Fruit fly (Drosophila melanogaster) whole organism, wandering third instar larva: ENCODE results near the gene PXo.
A peak's percentile ranks its signal among the peaks of the same experiment; 100 is the strongest.

Source experiments
- Abd-B ChIP-seq: fragments of >200 bp; optimal IDR thresholded peaks from 2 replicates; lab custom pipeline; 2017; ENCODE audit warnings: missing biosample characterization, missing genetic modification characterization
- CG32264 ChIP-seq: fragments of 200-800 bp; sonication (Bioruptor generic); optimal IDR thresholded peaks from 2 replicates; lab custom pipeline; 2016; ENCODE audit warnings: missing biosample characterization, missing genetic modification characterization
- CG9705 ChIP-seq: fragments of 200-800 bp; sonication (Bioruptor generic); optimal IDR thresholded peaks from 2 replicates; lab custom pipeline; 2018; ENCODE audit warnings: missing biosample characterization, mild to moderate bottlenecking, missing genetic modification characterization
- CrebA ChIP-seq: fragments of 200-800 bp; sonication (Bioruptor generic); optimal IDR thresholded peaks from 2 replicates; lab custom pipeline; 2016; ENCODE audit warnings: missing biosample characterization, mild to moderate bottlenecking, missing genetic modification characterization, borderline replicate concordance
- Dfd ChIP-seq: fragments of >200 bp; optimal IDR thresholded peaks from 2 replicates; lab custom pipeline; 2017; ENCODE audit warnings: missing biosample characterization, missing genetic modification characterization
- Dif ChIP-seq: fragments of 200-275, 200-300 bp; sonication (Bioruptor generic); optimal IDR thresholded peaks from 2 replicates; lab custom pipeline; 2018; ENCODE audit warnings: missing biosample characterization, missing genetic modification characterization; ENCODE audit not compliant: partially characterized antibody
- GATAd ChIP-seq: sonication (Bioruptor generic); optimal IDR thresholded peaks from 2 replicates; lab custom pipeline; 2016; ENCODE audit warnings: missing biosample characterization, missing genetic modification characterization
- HLH106 ChIP-seq: fragments of 200-800 bp; optimal IDR thresholded peaks from 3 replicates; lab custom pipeline; 2019; ENCODE audit warnings: missing biosample characterization, mild to moderate bottlenecking, missing genetic modification characterization, moderate library complexity
- Hnf4 ChIP-seq: fragments of 200-800 bp; sonication (Bioruptor generic); optimal IDR thresholded peaks from 2 replicates; lab custom pipeline; 2016; ENCODE audit warnings: missing biosample characterization, mild to moderate bottlenecking, missing genetic modification characterization
- Hr83 ChIP-seq: fragments of 200-300 bp; sonication (Bioruptor generic); optimal IDR thresholded peaks from 2 replicates; lab custom pipeline; 2016; ENCODE audit warnings: missing biosample characterization, mild to moderate bottlenecking, missing genetic modification characterization, moderate library complexity; ENCODE audit not compliant: poor library complexity, severe bottlenecking
- Jra ChIP-seq: sonication (Bioruptor generic); optimal IDR thresholded peaks from 2 replicates; lab custom pipeline; 2016; ENCODE audit warnings: missing biosample characterization, missing genetic modification characterization
- Mio ChIP-seq: sonication (Bioruptor generic); optimal IDR thresholded peaks from 2 replicates; lab custom pipeline; 2016; ENCODE audit warnings: missing biosample characterization, missing genetic modification characterization
- Myc ChIP-seq: fragments of >200 bp; optimal IDR thresholded peaks from 2 replicates; lab custom pipeline; 2017
- N ChIP-seq: fragments of >200 bp; optimal IDR thresholded peaks from 2 replicates; lab custom pipeline; 2018; ENCODE audit warnings: missing biosample characterization, missing external identifiers, missing genetic modification characterization
- Rel ChIP-seq, 2 experiments: fragments of 200-800 bp; sonication (Bioruptor generic) in 1 of 2; optimal IDR thresholded peaks; 2 replicates in 1 of 2; 3 replicates in 1 of 2; lab custom pipeline; 2016 to 2019; ENCODE audit warnings: mild to moderate bottlenecking in 2 of 2, missing biosample characterization in 2 of 2, missing genetic modification characterization in 2 of 2, moderate library complexity in 1 of 2
- Sp1 ChIP-seq: fragments of 200-800 bp; sonication (Bioruptor generic); optimal IDR thresholded peaks from 3 replicates; lab custom pipeline; 2019; ENCODE audit warnings: missing biosample characterization, mild to moderate bottlenecking, missing genetic modification characterization, moderate library complexity
- Vsx2 ChIP-seq: fragments of 200-300, 225-300 bp; sonication (Bioruptor generic); optimal IDR thresholded peaks from 2 replicates; lab custom pipeline; 2018; ENCODE audit warnings: missing biosample characterization, missing genetic modification characterization; ENCODE audit not compliant: partially characterized antibody
- br ChIP-seq: fragments of 200-800 bp; sonication (Bioruptor generic); optimal IDR thresholded peaks from 2 replicates; lab custom pipeline; 2016; ENCODE audit warnings: missing biosample characterization, missing genetic modification characterization
- dmrt93B ChIP-seq: fragments of 200-800 bp; sonication (Bioruptor generic); optimal IDR thresholded peaks from 2 replicates; lab custom pipeline; 2018; ENCODE audit warnings: missing biosample characterization, mild to moderate bottlenecking, missing genetic modification characterization
- dsf ChIP-seq: sonication (Bioruptor generic); optimal IDR thresholded peaks from 2 replicates; lab custom pipeline; 2016; ENCODE audit warnings: missing biosample characterization, missing genetic modification characterization, borderline replicate concordance
- ey ChIP-seq: fragments of 200-800 bp; sonication (Bioruptor generic); optimal IDR thresholded peaks from 2 replicates; lab custom pipeline; 2016; ENCODE audit warnings: missing biosample characterization, missing genetic modification characterization
- foxo ChIP-seq, 2 experiments: fragments of 200-800 bp; sonication (Bioruptor generic); optimal IDR thresholded peaks; 2 replicates in 1 of 2; 3 replicates in 1 of 2; lab custom pipeline; 2016 to 2017; ENCODE audit warnings: missing biosample characterization in 2 of 2, missing genetic modification characterization in 2 of 2
- fru ChIP-seq: fragments of 200-800 bp; sonication (Bioruptor generic); optimal IDR thresholded peaks from 3 replicates; lab custom pipeline; 2016; ENCODE audit warnings: missing biosample characterization, mild to moderate bottlenecking, missing genetic modification characterization
- jim ChIP-seq: fragments of 175-275, 200-325 bp; sonication (Bioruptor generic); optimal IDR thresholded peaks from 2 replicates; lab custom pipeline; 2016; ENCODE audit warnings: missing biosample characterization, mild to moderate bottlenecking, missing genetic modification characterization
- lola ChIP-seq: fragments of >200 bp; optimal IDR thresholded peaks from 2 replicates; lab custom pipeline; 2017; ENCODE audit warnings: missing biosample characterization, missing genetic modification characterization
- pan ChIP-seq: fragments of >200 bp; optimal IDR thresholded peaks from 2 replicates; lab custom pipeline; 2017
- psq ChIP-seq: fragments of 200-800 bp; sonication (Bioruptor generic); optimal IDR thresholded peaks from 3 replicates; lab custom pipeline; 2017; ENCODE audit warnings: missing biosample characterization, mild to moderate bottlenecking, missing genetic modification characterization, moderate library complexity
- rgr ChIP-seq: fragments of 200-800 bp; sonication (Bioruptor generic); optimal IDR thresholded peaks from 3 replicates; lab custom pipeline; 2016; ENCODE audit warnings: missing biosample characterization, mild to moderate bottlenecking, missing genetic modification characterization
- sage ChIP-seq: fragments of 200-800 bp; sonication (Bioruptor generic); optimal IDR thresholded peaks from 2 replicates; lab custom pipeline; 2016; ENCODE audit warnings: missing biosample characterization, mild to moderate bottlenecking, missing genetic modification characterization
- sv ChIP-seq: fragments of 200-800 bp; sonication (Bioruptor generic); optimal IDR thresholded peaks from 3 replicates; lab custom pipeline; 2016; ENCODE audit warnings: missing biosample characterization, missing genetic modification characterization
- tai ChIP-seq: sonication (Bioruptor generic); optimal IDR thresholded peaks from 2 replicates; lab custom pipeline; 2016; ENCODE audit warnings: missing biosample characterization, missing genetic modification characterization
- usp ChIP-seq: fragments of >200 bp; optimal IDR thresholded peaks from 2 replicates; lab custom pipeline; 2017; ENCODE audit warnings: missing biosample characterization, missing genetic modification characterization
- woc ChIP-seq: sonication (Bioruptor generic); optimal IDR thresholded peaks from 2 replicates; lab custom pipeline; 2016; ENCODE audit warnings: missing biosample characterization, mild to moderate bottlenecking, missing genetic modification characterization

PXo gene

dm6 chr3L:5957163-5957562, 36.0 kb upstream of the PXo start:
- TF ChIP-seq Hr83 (GFP tag; lab: Kevin White, UChicago) (no peak), sv (GFP tag; lab: Kevin White, UChicago) (no peak), CG32264 (no peak), Abd-B (GFP tag; lab: Kevin White, UChicago) (no peak), ey (GFP tag; lab: Kevin White, UChicago) (no peak), Mio (GFP tag; lab: Kevin White, UChicago) (no peak), CrebA (GFP tag; lab: Kevin White, UChicago) (no peak)

dm6 chr3L:5954942-5955341, 33.8 kb upstream of the PXo start:
- TF ChIP-seq CG9705 (GFP tag; lab: Kevin White, UChicago) (no peak), Dfd (GFP tag; lab: Kevin White, UChicago) (peak; percentile 91), CrebA (GFP tag; lab: Kevin White, UChicago) (no peak)
- TF ChIP-seq, all 38 proteins: peak for 1

- TF ChIP-seq CG9705 (GFP tag; lab: Kevin White, UChicago) = no peak
- no peak for TF ChIP-seq dsf (GFP tag; lab: Kevin White, UChicago)
- no peak for TF ChIP-seq psq
- no peak for TF ChIP-seq br (GFP tag; lab: Kevin White, UChicago)
- TF ChIP-seq usp (GFP tag; lab: Kevin White, UChicago) = no peak
- TF ChIP-seq woc (GFP tag; lab: Kevin White, UChicago) = no peak
- TF ChIP-seq jim (GFP tag; lab: Kevin White, UChicago) = no peak
- no peak for TF ChIP-seq foxo (GFP tag; optimal IDR thresholded peaks at IDR 0.05; lab: Kevin White, UChicago)
- no peak for TF ChIP-seq tai (GFP tag; lab: Kevin White, UChicago)
- no peak for TF ChIP-seq CG32264
- TF ChIP-seq Rel (GFP tag; optimal IDR thresholded peaks at IDR 0.05; lab: Kevin White, UChicago) = no peak
- no peak for TF ChIP-seq Rel (tag; optimal IDR thresholded peaks at IDR 0.05; lab: Kevin White, UChicago)
- TF ChIP-seq rgr = no peak
- no peak for TF ChIP-seq sage (GFP tag; lab: Kevin White, UChicago)
- no peak for TF ChIP-seq Abd-B (GFP tag; lab: Kevin White, UChicago)
These were observed 31.4 kb upstream of the PXo start for dm6 chr3L:5952537-5952936.

dm6 chr3L:5952132-5952531, 31.0 kb upstream of the PXo start:
- TF ChIP-seq HLH106 (peak; percentile 2), dsf (GFP tag; lab: Kevin White, UChicago) (no peak), Abd-B (GFP tag; lab: Kevin White, UChicago) (no peak), fru (GFP tag; lab: Kevin White, UChicago) (peak; percentile 25)

dm6 chr3L:5950467-5950866, 29.4 kb upstream of the PXo start, which contains the start of gene Egfrap:
Gene Egfrap, minus strand, starts transcription at chr3L:5950658.
- TF ChIP-seq Dif (peak; percentile 39), usp (GFP tag; lab: Kevin White, UChicago) (no peak), Vsx2 (GFP tag; lab: Kevin White, UChicago) (peak; percentile 69)

dm6 chr3L:5947110-5947731, 26.1 kb upstream of the PXo start:
- TF ChIP-seq Jra = no peak
- no peak for TF ChIP-seq Sp1
- TF ChIP-seq Rel (GFP tag; optimal IDR thresholded peaks at IDR 0.05; lab: Kevin White, UChicago) = no peak
- no peak for TF ChIP-seq Rel (tag; optimal IDR thresholded peaks at IDR 0.05; lab: Kevin White, UChicago)
- TF ChIP-seq Mio (GFP tag; lab: Kevin White, UChicago) = no peak

- TF ChIP-seq woc (GFP tag; lab: Kevin White, UChicago) = no peak
- no peak for TF ChIP-seq Jra
- TF ChIP-seq Vsx2 (GFP tag; lab: Kevin White, UChicago) = no peak
- TF ChIP-seq CG9705 (GFP tag; lab: Kevin White, UChicago) = no peak
- TF ChIP-seq N (GFP tag; lab: Kevin White, UChicago) = no peak
- no peak for TF ChIP-seq Hnf4 (GFP tag; lab: Kevin White, UChicago)
- no peak for TF ChIP-seq Dif
- no peak for TF ChIP-seq pan (lab: Kevin White, UChicago)
- no peak for TF ChIP-seq sv (GFP tag; lab: Kevin White, UChicago)
- TF ChIP-seq lola (GFP tag; lab: Kevin White, UChicago) = no peak
- no peak for TF ChIP-seq CrebA (GFP tag; lab: Kevin White, UChicago)
- no peak for TF ChIP-seq GATAd (GFP tag; lab: Kevin White, UChicago)
- TF ChIP-seq br (GFP tag; lab: Kevin White, UChicago) = no peak
- no peak for TF ChIP-seq rgr
- TF ChIP-seq tai (GFP tag; lab: Kevin White, UChicago) = no peak
- TF ChIP-seq Dfd (GFP tag; lab: Kevin White, UChicago) = no peak
- no peak for TF ChIP-seq dmrt93B
- TF ChIP-seq Myc (lab: Kevin White, UChicago) = no peak
These were observed 24.5 kb upstream of the PXo start for dm6 chr3L:5945571-5945970.
